Worm (Caenorhabditis elegans): ENCODE measurements around the gene nspc-3.
"Not testable (repeated sequence)": the region's sequence is repeated elsewhere in the genome, so short reads cannot be mapped to it uniquely, and the experiment has no call there.

- TF ChIP-seq elt-3 (tag; optimal IDR thresholded peaks at IDR 0.05); unc-62 (GFP tag; optimal IDR thresholded peaks at IDR 0.05); lin-13 (tag; optimal IDR thresholded peaks at IDR 0.05); ztf-11 (tag; optimal IDR thresholded peaks at IDR 0.05); unc-39 (tag; optimal IDR thresholded peaks at IDR 0.05); snpc-4 (tag; optimal IDR thresholded peaks at IDR 0.05); nhr-2 (tag; optimal IDR thresholded peaks at IDR 0.05); ces-1 (GFP tag; optimal IDR thresholded peaks at IDR 0.05): not testable (repeated sequence)
Observed at ce11 chrX:8535006-8535405, 1.9 kb upstream of the nspc-3 start, which contains the start of gene nspc-1.
